Worm (Caenorhabditis elegans) whole organism, L3 larva: ENCODE measurements around the gene F20B10.3.

ENCODE experiments used
- R02D3.7 ChIP-seq: fragments of 150-350 bp; optimal IDR thresholded peaks from 2 replicates; lab custom pipeline; 2014; ENCODE audit warnings: missing biosample characterization, missing genetic modification characterization
- ZK546.5 ChIP-seq: sonication (generic microtip); optimal IDR thresholded peaks from 2 replicates; lab custom pipeline; 2017; ENCODE audit warnings: missing biosample characterization, missing genetic modification characterization
- ceh-16 ChIP-seq: sonication (generic microtip); optimal IDR thresholded peaks from 2 replicates; lab custom pipeline; 2017; ENCODE audit warnings: missing biosample characterization, missing genetic modification characterization
- ceh-28 ChIP-seq: fragments of 150-350 bp; optimal IDR thresholded peaks from 2 replicates; lab custom pipeline; 2014; ENCODE audit warnings: missing biosample characterization, missing genetic modification reagents, missing genetic modification characterization
- ceh-82 ChIP-seq: fragments of 150-350 bp; optimal IDR thresholded peaks from 2 replicates; lab custom pipeline; 2014; ENCODE audit warnings: missing biosample characterization, missing genetic modification characterization
- daf-12 ChIP-seq: fragments of 150-350 bp; optimal IDR thresholded peaks from 2 replicates; lab custom pipeline; 2014; ENCODE audit warnings: missing biosample characterization, missing genetic modification reagents, missing genetic modification characterization
- egl-27 ChIP-seq: sonication (generic microtip); optimal IDR thresholded peaks from 4 replicates; lab custom pipeline; 2017; ENCODE audit warnings: missing biosample characterization, missing genetic modification reagents, missing genetic modification characterization
- egl-5 ChIP-seq: fragments of 150-350 bp; optimal IDR thresholded peaks from 2 replicates; lab custom pipeline; 2017; ENCODE audit warnings: missing biosample characterization, missing genetic modification reagents, missing genetic modification characterization, inconsistent platforms
- elt-1 ChIP-seq: fragments of 150-350 bp; optimal IDR thresholded peaks from 2 replicates; lab custom pipeline; 2014; ENCODE audit warnings: missing biosample characterization, missing genetic modification characterization
- elt-2 ChIP-seq: sonication (generic microtip); optimal IDR thresholded peaks from 2 replicates; lab custom pipeline; 2016; ENCODE audit warnings: missing genetic modification reagents, mild to moderate bottlenecking, missing genetic modification characterization, missing compliant biosample characterization
- elt-3 ChIP-seq, 3 experiments: fragments of 150-350 bp in 1 of 3; sonication (generic microtip) in 2 of 3; optimal IDR thresholded peaks; 2 replicates in 2 of 3; 4 replicates in 1 of 3; lab custom pipeline; 2014 to 2017; ENCODE audit warnings: missing biosample characterization in 3 of 3, missing genetic modification characterization in 3 of 3
- eor-1 ChIP-seq, 2 experiments: fragments of 150-350 bp; optimal IDR thresholded peaks; 2 replicates each; lab custom pipeline; 2014 to 2018; ENCODE audit warnings: missing biosample characterization in 2 of 2, missing genetic modification characterization in 2 of 2
- fkh-10 ChIP-seq: sonication (generic microtip); optimal IDR thresholded peaks from 2 replicates; lab custom pipeline; 2017; ENCODE audit warnings: missing biosample characterization, missing genetic modification reagents, missing genetic modification characterization
- fkh-2 ChIP-seq: fragments of 150-350 bp; optimal IDR thresholded peaks from 2 replicates; lab custom pipeline; 2014; ENCODE audit warnings: missing biosample characterization, missing genetic modification reagents, missing genetic modification characterization
- jun-1 ChIP-seq: fragments of 150-350 bp; optimal IDR thresholded peaks from 2 replicates; lab custom pipeline; 2014; ENCODE audit warnings: missing biosample characterization, missing genetic modification reagents, missing genetic modification characterization
- lin-15B ChIP-seq: fragments of 150-350 bp; optimal IDR thresholded peaks from 2 replicates; lab custom pipeline; 2014; ENCODE audit warnings: missing biosample characterization, missing genetic modification characterization
- lin-39 ChIP-seq: fragments of 150-350 bp; optimal IDR thresholded peaks from 2 replicates; lab custom pipeline; 2018; ENCODE audit warnings: missing biosample characterization, missing genetic modification reagents, missing genetic modification characterization
- lsy-12 ChIP-seq: sonication (generic microtip); optimal IDR thresholded peaks from 2 replicates; lab custom pipeline; 2016; ENCODE audit warnings: mild to moderate bottlenecking, missing genetic modification characterization, missing compliant biosample characterization
- nfya-1 ChIP-seq: sonication (generic microtip); optimal IDR thresholded peaks from 2 replicates; lab custom pipeline; 2017; ENCODE audit warnings: missing genetic modification characterization, mild to moderate bottlenecking, missing compliant biosample characterization, antibody characterized with exemption, moderate library complexity; ENCODE audit not compliant: insufficient read depth
- nhr-11 ChIP-seq: fragments of 150-350 bp; optimal IDR thresholded peaks from 2 replicates; lab custom pipeline; 2014; ENCODE audit warnings: missing biosample characterization, missing genetic modification characterization
- nhr-12 ChIP-seq: fragments of 150-350 bp; optimal IDR thresholded peaks from 2 replicates; lab custom pipeline; 2014; ENCODE audit warnings: missing biosample characterization, missing genetic modification characterization
- nhr-23 ChIP-seq: fragments of 150-350 bp; optimal IDR thresholded peaks from 2 replicates; lab custom pipeline; 2014; ENCODE audit warnings: missing biosample characterization, missing genetic modification reagents, missing genetic modification characterization
- nhr-237 ChIP-seq: fragments of 150-350 bp; optimal IDR thresholded peaks from 2 replicates; lab custom pipeline; 2014; ENCODE audit warnings: missing biosample characterization, missing genetic modification characterization
- nhr-25 ChIP-seq: sonication (generic microtip); optimal IDR thresholded peaks from 2 replicates; lab custom pipeline; 2017; ENCODE audit warnings: missing biosample characterization, missing genetic modification characterization
- nhr-67 ChIP-seq: fragments of 150-350 bp; optimal IDR thresholded peaks from 2 replicates; lab custom pipeline; 2014; ENCODE audit warnings: missing biosample characterization, missing genetic modification characterization
- nhr-76 ChIP-seq: fragments of 150-350 bp; sonication (generic microtip); optimal IDR thresholded peaks from 5 replicates; lab custom pipeline; 2014; ENCODE audit warnings: missing biosample characterization, missing genetic modification characterization
- nhr-77 ChIP-seq: fragments of 150-350 bp; optimal IDR thresholded peaks from 2 replicates; lab custom pipeline; 2014; ENCODE audit warnings: missing biosample characterization, missing genetic modification characterization
- pha-4 ChIP-seq: fragments of 150-350 bp; optimal IDR thresholded peaks from 2 replicates; lab custom pipeline; 2014; ENCODE audit warnings: missing biosample characterization, missing genetic modification reagents, missing genetic modification characterization
- pqm-1 ChIP-seq: fragments of 150-350 bp; optimal IDR thresholded peaks from 2 replicates; lab custom pipeline; 2017; ENCODE audit warnings: missing biosample characterization, missing genetic modification characterization, inconsistent platforms
- sea-2 ChIP-seq: fragments of 150-350 bp; sonication (generic microtip); optimal IDR thresholded peaks from 4 replicates; lab custom pipeline; 2014; ENCODE audit warnings: missing biosample characterization, missing genetic modification reagents, missing genetic modification characterization
- skn-1 ChIP-seq: fragments of 150-350 bp; optimal IDR thresholded peaks from 2 replicates; lab custom pipeline; 2014; ENCODE audit warnings: missing biosample characterization, missing genetic modification characterization
- snpc-4 ChIP-seq: fragments of 150-350 bp; optimal IDR thresholded peaks from 2 replicates; lab custom pipeline; 2014; ENCODE audit warnings: missing biosample characterization, missing genetic modification characterization
- tbx-2 ChIP-seq: sonication (generic microtip); optimal IDR thresholded peaks from 2 replicates; lab custom pipeline; 2016; ENCODE audit warnings: mild to moderate bottlenecking, missing genetic modification characterization, missing compliant biosample characterization
- unc-39 ChIP-seq: sonication (generic microtip); optimal IDR thresholded peaks from 4 replicates; lab custom pipeline; 2017; ENCODE audit warnings: missing biosample characterization, missing genetic modification characterization
- unc-62 ChIP-seq: fragments of 150-350 bp; sonication (generic microtip); optimal IDR thresholded peaks from 4 replicates; lab custom pipeline; 2014; ENCODE audit warnings: missing biosample characterization, missing genetic modification reagents, missing genetic modification characterization
- zag-1 ChIP-seq: fragments of 150-350 bp; optimal IDR thresholded peaks from 2 replicates; lab custom pipeline; 2014; ENCODE audit warnings: missing biosample characterization, missing genetic modification characterization
- ztf-11 ChIP-seq: fragments of 150-350 bp; optimal IDR thresholded peaks from 2 replicates; lab custom pipeline; 2014; ENCODE audit warnings: missing biosample characterization, missing genetic modification characterization

Gene F20B10.3

DNA sequence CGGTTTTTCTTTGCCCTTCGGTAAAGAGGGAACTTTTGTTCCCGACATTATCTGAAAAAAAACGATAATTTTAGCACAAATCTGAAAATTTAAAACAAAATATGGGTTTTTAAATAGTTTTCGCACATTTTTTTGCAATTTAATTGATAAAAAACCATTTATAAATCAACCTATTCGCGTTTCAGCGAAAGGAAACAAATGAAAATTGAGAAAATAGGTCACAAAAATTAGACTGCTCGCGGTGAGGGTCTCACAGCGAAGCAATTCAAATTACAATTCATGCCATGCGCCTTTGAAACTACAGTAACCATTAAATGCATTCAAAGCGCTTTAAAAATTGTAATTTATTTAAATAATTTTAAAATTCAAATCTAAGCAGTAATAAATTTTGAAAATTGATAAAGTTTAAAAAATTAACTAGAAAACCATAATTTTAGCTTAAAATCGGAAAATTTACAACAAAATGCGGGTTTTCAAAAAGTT is 13.8 kb upstream of the F20B10.3 start, which contains the start of gene B0001.7:
Gene B0001.7 (minus strand): TSS at position 51 of the 483 bp plus-strand sequence.
- TF ChIP-seq skn-1 (tag; lab: Kevin White, UChicago): no peak
- TF ChIP-seq pqm-1 (tag; lab: Kevin White, UChicago): no peak
- TF ChIP-seq nhr-25 (tag; lab: Kevin White, UChicago): no peak
- no peak for TF ChIP-seq lin-39 (tag; lab: Kevin White, UChicago)
- TF ChIP-seq nhr-237 (tag; lab: Kevin White, UChicago): no peak

DNA sequence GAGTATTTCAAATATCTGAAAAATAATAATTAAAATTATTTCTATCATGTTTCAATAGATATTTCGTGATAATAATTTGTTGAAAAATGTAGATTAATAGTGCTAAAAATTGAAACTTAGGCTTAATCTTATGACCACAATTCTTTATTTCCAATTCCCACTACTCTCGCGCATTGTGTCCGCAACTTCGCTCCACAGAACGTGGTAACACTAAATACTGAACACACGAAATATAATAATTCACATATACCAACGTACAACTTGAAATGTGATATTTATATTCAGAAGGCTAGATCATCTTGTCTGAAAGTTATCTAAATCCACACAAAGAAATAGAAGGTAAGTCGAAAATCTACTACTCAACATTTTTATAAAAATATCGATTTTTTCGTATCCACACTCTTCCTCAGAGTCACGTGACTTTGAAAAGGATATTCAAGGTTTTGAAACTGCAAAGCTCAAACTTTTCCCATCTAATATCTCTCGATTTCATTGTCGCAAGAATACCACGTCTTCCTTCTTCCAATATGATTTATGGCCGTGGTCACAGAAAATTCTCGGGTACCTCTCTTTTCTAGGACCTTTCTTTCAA is 11.3 kb upstream of the F20B10.3 start, which contains the start of gene eri-12:
Gene eri-12 (plus strand): TSS at position 197 of the 592 bp plus-strand sequence.
- TF ChIP-seq sea-2: no peak
- peak; percentile 0 for TF ChIP-seq pha-4 (tag; lab: Kevin White, UChicago)

DNA sequence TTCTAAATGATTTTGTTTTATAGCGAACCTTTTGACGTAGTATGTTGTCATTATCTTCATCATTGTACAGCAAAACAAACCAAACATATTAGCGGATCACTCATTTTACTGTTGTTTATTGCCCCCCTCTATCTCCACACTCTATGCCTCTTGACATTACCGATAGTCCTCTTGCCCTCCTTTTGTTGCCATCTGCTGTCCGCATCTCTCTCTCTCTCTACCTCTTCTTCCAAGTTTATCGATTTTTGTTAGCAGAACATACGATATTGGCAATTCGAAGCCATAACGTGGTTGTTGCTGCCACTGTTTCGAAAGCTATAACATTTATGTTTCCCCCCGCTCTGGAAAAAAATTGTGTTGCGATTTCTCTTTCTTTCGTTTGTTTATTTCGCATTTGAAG is 10.1 kb upstream of the F20B10.3 start:
- TF ChIP-seq nhr-25 (tag; lab: Kevin White, UChicago) (peak; percentile 7), ceh-28 (peak; percentile 34), nhr-12 (no peak)
- TF ChIP-seq, all 47 proteins: peak for 2

DNA sequence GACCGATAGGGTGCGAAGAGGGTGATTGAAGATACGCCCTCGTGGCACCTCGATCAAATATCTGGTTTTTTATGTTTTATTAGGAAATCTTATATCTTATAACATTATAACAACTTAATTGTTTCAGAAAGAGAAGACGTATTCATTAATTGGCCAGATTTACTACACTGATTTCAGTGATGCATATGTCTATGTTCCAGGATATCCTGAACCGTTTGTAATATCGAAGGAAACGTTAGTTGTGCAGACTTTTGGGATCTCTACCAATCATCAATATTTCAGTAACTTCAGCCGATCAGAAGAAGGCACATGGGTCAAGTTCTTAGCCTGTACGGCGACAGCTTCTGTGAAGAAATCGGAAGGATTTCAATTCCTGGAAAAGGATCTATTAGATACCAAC is 7.6 kb upstream of the F20B10.3 start:
- TF ChIP-seq ztf-11 (tag; lab: Kevin White, UChicago) (no peak), unc-62 (GFP tag; lab: Kevin White, UChicago) (no peak), nfya-1 (tag; lab: Kevin White, UChicago) (no peak), R02D3.7 (tag; lab: Kevin White, UChicago) (no peak), daf-12 (tag; lab: Kevin White, UChicago) (no peak), elt-1 (tag; lab: Kevin White, UChicago) (no peak), pha-4 (tag; lab: Kevin White, UChicago) (no peak), skn-1 (tag; lab: Kevin White, UChicago) (no peak), tbx-2 (tag; lab: Kevin White, UChicago) (no peak), snpc-4 (no peak), elt-2 (no peak), lin-15B (tag; lab: Kevin White, UChicago) (no peak), nhr-11 (tag; lab: Kevin White, UChicago) (no peak), ceh-28 (no peak), ceh-16 (tag; lab: Kevin White, UChicago) (no peak), fkh-2 (no peak), ZK546.5 (tag; lab: Kevin White, UChicago) (no peak), unc-39 (tag; lab: Kevin White, UChicago) (no peak)

DNA sequence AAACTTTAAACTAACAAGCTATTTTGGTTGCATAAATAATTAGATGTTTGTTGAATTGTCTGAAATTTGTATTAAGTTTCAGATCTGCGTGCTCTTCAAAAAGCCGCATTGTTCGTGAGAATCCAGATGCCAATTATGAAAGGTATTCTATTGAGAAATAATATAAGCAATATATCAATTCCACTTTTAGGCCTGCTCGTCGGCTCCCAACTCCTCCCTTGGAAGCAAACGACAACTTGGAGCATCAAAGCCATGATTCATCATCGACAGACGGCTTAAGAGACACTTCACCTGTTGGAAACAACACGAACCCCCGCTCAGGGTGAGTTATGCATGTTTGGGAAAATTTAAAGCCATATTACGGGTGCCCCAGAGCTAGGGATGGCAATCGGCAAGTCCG is 5.3 kb upstream of the F20B10.3 start:
- no peak for TF ChIP-seq ceh-82 (tag; lab: Kevin White, UChicago)
- no peak for TF ChIP-seq unc-39 (tag; lab: Kevin White, UChicago)
- TF ChIP-seq nhr-76 (tag; lab: Kevin White, UChicago): no peak
- no peak for TF ChIP-seq R02D3.7 (tag; lab: Kevin White, UChicago)
- no peak for TF ChIP-seq zag-1
- TF ChIP-seq elt-2: no peak
- TF ChIP-seq nhr-77 (tag; lab: Kevin White, UChicago): no peak
- no peak for TF ChIP-seq elt-1 (tag; lab: Kevin White, UChicago)
- no peak for TF ChIP-seq fkh-2
- TF ChIP-seq nhr-67 (tag; lab: Kevin White, UChicago): no peak
- TF ChIP-seq egl-5 (tag; lab: Kevin White, UChicago): no peak
- TF ChIP-seq ztf-11 (tag; lab: Kevin White, UChicago): no peak
- no peak for TF ChIP-seq pha-4 (tag; lab: Kevin White, UChicago)

DNA sequence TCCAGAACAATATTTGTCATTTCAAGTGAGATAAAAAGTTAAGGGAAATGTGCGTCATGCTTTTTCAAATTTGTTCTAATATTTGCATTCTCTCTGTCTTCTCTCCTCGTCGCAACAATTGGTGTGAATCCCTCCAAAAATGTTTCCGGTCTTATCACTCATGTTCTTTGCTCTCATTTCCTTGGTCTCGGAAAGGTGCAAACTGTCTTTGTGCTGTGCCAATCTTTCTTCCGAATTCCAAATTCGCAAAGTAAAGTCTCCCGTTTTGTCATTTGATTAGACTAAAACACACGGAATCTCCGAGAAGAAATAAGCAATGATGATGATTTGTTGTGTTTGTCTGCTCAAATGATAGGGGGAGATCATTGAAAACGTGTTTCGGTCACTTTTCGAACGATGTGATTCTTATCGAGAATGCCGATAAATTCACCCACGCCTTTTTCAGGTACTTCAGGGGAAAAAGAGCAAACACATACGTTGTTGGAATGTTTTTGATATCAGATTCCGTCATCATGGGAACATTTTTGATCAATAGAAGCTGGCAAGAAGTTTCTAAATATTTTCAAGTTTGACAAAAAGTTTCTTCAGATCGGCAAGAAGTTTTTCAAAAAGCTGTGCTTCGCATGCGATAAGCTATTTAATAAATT is 2.5 kb upstream of the F20B10.3 start:
- TF ChIP-seq ztf-11 (tag; lab: Kevin White, UChicago): no peak
- TF ChIP-seq elt-1 (tag; lab: Kevin White, UChicago): no peak
- no peak for TF ChIP-seq ceh-28
- no peak for TF ChIP-seq R02D3.7 (tag; lab: Kevin White, UChicago)
- TF ChIP-seq nhr-23 (tag; lab: Kevin White, UChicago): no peak
- peak; percentile 65 for TF ChIP-seq elt-2
- no peak for TF ChIP-seq elt-3 (tag; optimal IDR thresholded peaks at IDR 0.05; lab: Kevin White, UChicago)
- no peak for TF ChIP-seq unc-62 (GFP tag; lab: Kevin White, UChicago)
- TF ChIP-seq skn-1 (tag; lab: Kevin White, UChicago): no peak
- no peak for TF ChIP-seq tbx-2 (tag; lab: Kevin White, UChicago)
- no peak for TF ChIP-seq snpc-4
- TF ChIP-seq zag-1: no peak
- no peak for TF ChIP-seq eor-1 (tag; optimal IDR thresholded peaks at IDR 0.05; lab: Kevin White, UChicago)
- TF ChIP-seq lsy-12: no peak
- peak; percentile 45 for TF ChIP-seq pqm-1 (tag; lab: Kevin White, UChicago)
- TF ChIP-seq pha-4 (tag; lab: Kevin White, UChicago): peak; percentile 49
- TF ChIP-seq jun-1 (tag; lab: Kevin White, UChicago): no peak
- TF ChIP-seq egl-27 (tag; lab: Kevin White, UChicago): no peak
- TF ChIP-seq ZK546.5 (tag; lab: Kevin White, UChicago): no peak
- no peak for TF ChIP-seq fkh-10 (GFP tag; lab: Kevin White, UChicago)
- no peak for TF ChIP-seq ceh-16 (tag; lab: Kevin White, UChicago)
